Worm (Caenorhabditis elegans) whole organism, early embryonic: ENCODE results near the gene F38A5.2.
A peak's percentile ranks its signal among the peaks of the same experiment; 100 is the strongest.

Source experiments
- B0310.2 ChIP-seq: sonication (generic microtip); optimal IDR thresholded peaks from 2 replicates; lab custom pipeline; 2016; ENCODE audit warnings: mild to moderate bottlenecking, missing genetic modification characterization, missing compliant biosample characterization
- F13C5.2 ChIP-seq: sonication (generic microtip); optimal IDR thresholded peaks from 2 replicates; lab custom pipeline; 2017; ENCODE audit warnings: mild to moderate bottlenecking, missing genetic modification characterization, inconsistent platforms, missing compliant biosample characterization
- aly-1 ChIP-seq: sonication (generic microtip); optimal IDR thresholded peaks from 2 replicates; lab custom pipeline; 2016; ENCODE audit warnings: missing genetic modification characterization, missing compliant biosample characterization
- ama-1 ChIP-seq: fragments of 150-350 bp; optimal IDR thresholded peaks from 2 replicates; lab custom pipeline; 2014
- ceh-13 ChIP-seq: fragments of 200-800 bp; sonication (Bioruptor generic); optimal IDR thresholded peaks from 2 replicates; lab custom pipeline; 2018; ENCODE audit warnings: mild to moderate bottlenecking, missing genetic modification characterization, missing compliant biosample characterization
- ceh-36 ChIP-seq: sonication (generic microtip); optimal IDR thresholded peaks from 2 replicates; lab custom pipeline; 2016; ENCODE audit warnings: missing genetic modification characterization, inconsistent platforms, missing compliant biosample characterization
- ets-7 ChIP-seq: sonication (generic microtip); optimal IDR thresholded peaks from 2 replicates; lab custom pipeline; 2016; ENCODE audit warnings: missing genotype, missing genetic modification characterization, missing compliant biosample characterization
- flt-1 ChIP-seq: fragments of 200-800 bp; sonication (Bioruptor generic); IDR thresholded peaks from 2 replicates; pipeline ENCODE4 v1.3.6; 2022; ENCODE audit warnings: missing genetic modification characterization, missing compliant biosample characterization
- hmbx-1 ChIP-seq: sonication (generic microtip); optimal IDR thresholded peaks from 2 replicates; lab custom pipeline; 2016; ENCODE audit warnings: mild to moderate bottlenecking, missing genetic modification characterization, missing compliant biosample characterization
- hmg-4 ChIP-seq: fragments of 200-800 bp; sonication (Bioruptor generic); optimal IDR thresholded peaks from 2 replicates; lab custom pipeline; 2018; ENCODE audit warnings: mild to moderate bottlenecking, missing genetic modification characterization, missing compliant biosample characterization
- hnd-1 ChIP-seq: sonication (generic microtip); optimal IDR thresholded peaks from 2 replicates; lab custom pipeline; 2016; ENCODE audit warnings: missing genetic modification characterization, missing compliant biosample characterization
- pes-1 ChIP-seq: fragments of 200-800 bp; sonication (Bioruptor generic); IDR thresholded peaks from 2 replicates; pipeline ENCODE4 v1.3.6; 2022; ENCODE audit warnings: missing genetic modification reagents, missing genetic modification characterization, missing compliant biosample characterization
- scrt-1 ChIP-seq: fragments of 200-800 bp; sonication (Bioruptor generic); IDR thresholded peaks from 2 replicates; pipeline ENCODE4 v1.3.6; 2022; ENCODE audit warnings: missing genetic modification characterization, missing compliant biosample characterization
- sea-1 ChIP-seq: fragments of 200-800 bp; sonication (Bioruptor generic); conservative IDR thresholded peaks from 2 replicates; pipeline ENCODE4 v1.3.6; 2022; ENCODE audit warnings: missing genetic modification characterization, missing compliant biosample characterization
- tbx-11 ChIP-seq: fragments of 200-800 bp; sonication (Bioruptor generic); IDR thresholded peaks from 2 replicates; pipeline ENCODE4 v1.3.6; 2022; ENCODE audit warnings: missing genetic modification characterization, missing compliant biosample characterization
- tbx-37 ChIP-seq: fragments of 200-800 bp; sonication (Bioruptor generic); conservative IDR thresholded peaks from 2 replicates; pipeline ENCODE4 v1.3.6; 2022; ENCODE audit warnings: missing genetic modification reagents, missing genetic modification characterization, missing compliant biosample characterization
- tra-4 ChIP-seq: sonication (generic microtip); optimal IDR thresholded peaks from 2 replicates; lab custom pipeline; 2017; ENCODE audit warnings: missing genetic modification characterization, missing compliant biosample characterization

Gene F38A5.2

ce11 chrIV:6565605-6566004, 19.6 kb downstream of the F38A5.2 start:
- TF ChIP-seq hmg-4 (GFP tag; lab: Kevin White, UChicago) (no peak), B0310.2 (tag; lab: Kevin White, UChicago) (no peak), F13C5.2 (tag; lab: Kevin White, UChicago) (no peak), ceh-13 (GFP tag; lab: Kevin White, UChicago) (no peak), flt-1 (GFP tag; lab: Robert Waterston, UW) (no peak), hnd-1 (tag; lab: Kevin White, UChicago) (no peak), pes-1 (GFP tag; lab: Robert Waterston, UW) (no peak), scrt-1 (GFP tag; lab: Robert Waterston, UW) (no peak)

ce11 chrIV:6562039-6562438, 23.2 kb downstream of the F38A5.2 start:
- TF ChIP-seq hmbx-1 (tag; lab: Kevin White, UChicago): no peak
- TF ChIP-seq F13C5.2 (tag; lab: Kevin White, UChicago): no peak

ce11 chrIV:6560434-6560833, 24.8 kb downstream of the F38A5.2 start, which contains the start of gene best-9:
Gene best-9, plus strand, starts transcription at chrIV:6560734.
- TF ChIP-seq ceh-36 (tag; lab: Kevin White, UChicago) (no peak), scrt-1 (GFP tag; lab: Robert Waterston, UW) (no peak), F13C5.2 (tag; lab: Kevin White, UChicago) (no peak), hnd-1 (tag; lab: Kevin White, UChicago) (no peak), ceh-13 (GFP tag; lab: Kevin White, UChicago) (no peak), hmg-4 (GFP tag; lab: Kevin White, UChicago) (no peak), flt-1 (GFP tag; lab: Robert Waterston, UW) (no peak), tbx-11 (GFP tag; lab: Robert Waterston, UW) (no peak), pes-1 (GFP tag; lab: Robert Waterston, UW) (no peak), tbx-37 (GFP tag; lab: Robert Waterston, UW) (no peak), sea-1 (GFP tag; lab: Robert Waterston, UW) (no peak), B0310.2 (tag; lab: Kevin White, UChicago) (no peak), hmbx-1 (tag; lab: Kevin White, UChicago) (no peak)

ce11 chrIV:6556624-6557368, 28.4 kb downstream of the F38A5.2 start, which contains the start of gene try-3:
Gene try-3, plus strand, starts transcription at chrIV:6557155.
- TF ChIP-seq ets-7 (tag; lab: Kevin White, UChicago) (peak; percentile 66), ama-1 (lab: Kevin White, UChicago) (no peak), aly-1 (peak; percentile 71), pes-1 (GFP tag; lab: Robert Waterston, UW) (peak; percentile 88), hmg-4 (GFP tag; lab: Kevin White, UChicago) (no peak), scrt-1 (GFP tag; lab: Robert Waterston, UW) (peak; percentile 80), B0310.2 (tag; lab: Kevin White, UChicago) (peak; percentile 34), ceh-36 (tag; lab: Kevin White, UChicago) (peak; percentile 83), flt-1 (GFP tag; lab: Robert Waterston, UW) (peak; percentile 86), hmbx-1 (tag; lab: Kevin White, UChicago) (no peak), hnd-1 (tag; lab: Kevin White, UChicago) (peak; percentile 46), tra-4 (tag; lab: Kevin White, UChicago) (peak; percentile 49), sea-1 (GFP tag; lab: Robert Waterston, UW) (peak; percentile 87), ceh-13 (GFP tag; lab: Kevin White, UChicago) (peak; percentile 67), tbx-37 (GFP tag; lab: Robert Waterston, UW) (peak; percentile 75), F13C5.2 (tag; lab: Kevin White, UChicago) (peak; percentile 57), tbx-11 (GFP tag; lab: Robert Waterston, UW) (peak; percentile 81)

ce11 chrIV:6555388-6556330, 29.5 kb downstream of the F38A5.2 start, which contains the start of gene paqr-1:
Gene paqr-1, minus strand, starts transcription at chrIV:6555438.
- TF ChIP-seq aly-1: no peak
- no peak for TF ChIP-seq tbx-11 (GFP tag; lab: Robert Waterston, UW)
- TF ChIP-seq flt-1 (GFP tag; lab: Robert Waterston, UW): no peak
- TF ChIP-seq pes-1 (GFP tag; lab: Robert Waterston, UW): no peak
- no peak for TF ChIP-seq sea-1 (GFP tag; lab: Robert Waterston, UW)
- no peak for TF ChIP-seq F13C5.2 (tag; lab: Kevin White, UChicago)
- TF ChIP-seq ets-7 (tag; lab: Kevin White, UChicago): no peak
- TF ChIP-seq hnd-1 (tag; lab: Kevin White, UChicago): no peak
- no peak for TF ChIP-seq tbx-37 (GFP tag; lab: Robert Waterston, UW)
- no peak for TF ChIP-seq ama-1 (lab: Kevin White, UChicago)
- no peak for TF ChIP-seq B0310.2 (tag; lab: Kevin White, UChicago)
- TF ChIP-seq ceh-13 (GFP tag; lab: Kevin White, UChicago): no peak

ce11 chrIV:6554865-6555264, 30.3 kb downstream of the F38A5.2 start:
- TF ChIP-seq aly-1: no peak
- TF ChIP-seq B0310.2 (tag; lab: Kevin White, UChicago): no peak
- TF ChIP-seq ama-1 (lab: Kevin White, UChicago): no peak
- TF ChIP-seq hnd-1 (tag; lab: Kevin White, UChicago): no peak
- no peak for TF ChIP-seq sea-1 (GFP tag; lab: Robert Waterston, UW)
- TF ChIP-seq hmbx-1 (tag; lab: Kevin White, UChicago): no peak
- TF ChIP-seq ceh-13 (GFP tag; lab: Kevin White, UChicago): no peak
- TF ChIP-seq F13C5.2 (tag; lab: Kevin White, UChicago): no peak
- TF ChIP-seq ets-7 (tag; lab: Kevin White, UChicago): no peak
- no peak for TF ChIP-seq tbx-11 (GFP tag; lab: Robert Waterston, UW)
- TF ChIP-seq pes-1 (GFP tag; lab: Robert Waterston, UW): no peak
- no peak for TF ChIP-seq ceh-36 (tag; lab: Kevin White, UChicago)
- TF ChIP-seq hmg-4 (GFP tag; lab: Kevin White, UChicago): no peak
- TF ChIP-seq tbx-37 (GFP tag; lab: Robert Waterston, UW): no peak
